Fruit fly (Drosophila melanogaster) whole organism, embryonic: Measurements from ENCODE around the gene Cyt-b5-r.

Experiments
- B-H2 ChIP-seq: fragments of 200-800 bp; sonication (Bioruptor generic); optimal IDR thresholded peaks from 2 replicates; lab custom pipeline; 2018; ENCODE audit warnings: missing biosample characterization, mild to moderate bottlenecking, missing genetic modification characterization
- CG10147 ChIP-seq: fragments of 200-800 bp; sonication (Bioruptor generic); optimal IDR thresholded peaks from 2 replicates; lab custom pipeline; 2019; ENCODE audit warnings: missing biosample characterization, mild to moderate bottlenecking, missing genetic modification characterization, moderate library complexity
- CG10321 ChIP-seq: fragments of 200-800 bp; sonication (Bioruptor generic); IDR thresholded peaks from 2 replicates; pipeline ENCODE4 v1.3.6; 2022; ENCODE audit warnings: missing biosample characterization, missing genetic modification characterization
- CG11695 ChIP-seq: fragments of 200-800 bp; sonication (Bioruptor generic); IDR thresholded peaks from 3 replicates; pipeline ENCODE4 v1.3.6; 2022; ENCODE audit warnings: missing biosample characterization, missing genetic modification characterization
- CG12155 ChIP-seq: fragments of 200-800 bp; sonication (Bioruptor generic); optimal IDR thresholded peaks from 3 replicates; lab custom pipeline; 2016; ENCODE audit warnings: missing biosample characterization, missing genetic modification characterization
- CG13894 ChIP-seq: fragments of 200-800 bp; sonication (Bioruptor generic); optimal IDR thresholded peaks from 3 replicates; lab custom pipeline; 2018; ENCODE audit warnings: missing biosample characterization, mild to moderate bottlenecking, missing genetic modification characterization, moderate library complexity
- CG15601 ChIP-seq: fragments of 200-800 bp; sonication (Bioruptor generic); optimal IDR thresholded peaks from 3 replicates; lab custom pipeline; 2019; ENCODE audit warnings: missing biosample characterization, mild to moderate bottlenecking, missing genetic modification characterization, moderate library complexity
- CG16815 ChIP-seq: fragments of 200-800 bp; sonication (Bioruptor generic); optimal IDR thresholded peaks from 3 replicates; lab custom pipeline; 2017; ENCODE audit warnings: missing biosample characterization, mild to moderate bottlenecking, missing genetic modification characterization
- CG1832 ChIP-seq: fragments of 200-800 bp; sonication (Bioruptor generic); optimal IDR thresholded peaks from 2 replicates; lab custom pipeline; 2017; ENCODE audit warnings: missing biosample characterization, mild to moderate bottlenecking, missing genetic modification characterization, inconsistent platforms
- CG18599 ChIP-seq: fragments of 200-800 bp; sonication (Bioruptor generic); optimal IDR thresholded peaks from 3 replicates; lab custom pipeline; 2017; ENCODE audit warnings: missing biosample characterization, missing genetic modification characterization, mild to moderate bottlenecking, moderate library complexity, missing genetic modification reagents
- CG30403 ChIP-seq: fragments of 200-800 bp; sonication (Bioruptor generic); optimal IDR thresholded peaks from 3 replicates; lab custom pipeline; 2016; ENCODE audit warnings: missing biosample characterization, missing genetic modification characterization
- CG31224 ChIP-seq: fragments of 200-800 bp; sonication (Bioruptor generic); IDR thresholded peaks from 2 replicates; pipeline ENCODE4 v1.3.6; 2022; ENCODE audit warnings: missing biosample characterization, missing genetic modification characterization
- CG32767 ChIP-seq: fragments of 200-800 bp; sonication (Bioruptor generic); IDR thresholded peaks from 2 replicates; pipeline ENCODE4 v1.3.6; 2022; ENCODE audit warnings: missing biosample characterization, missing genetic modification characterization
- CG3726 ChIP-seq: fragments of 200-800 bp; sonication (Bioruptor generic); IDR thresholded peaks from 3 replicates; pipeline ENCODE4, ENCODE4 v1.3.6; 2022; ENCODE audit warnings: missing biosample characterization, missing genetic modification characterization
- CG4328 ChIP-seq: fragments of 200-800 bp; sonication (Bioruptor generic); optimal IDR thresholded peaks from 3 replicates; lab custom pipeline; 2017; ENCODE audit warnings: missing biosample characterization, missing genetic modification reagents, missing genetic modification characterization
- CG6813 ChIP-seq: fragments of 200-800 bp; sonication (Bioruptor generic); optimal IDR thresholded peaks from 2 replicates; lab custom pipeline; 2017; ENCODE audit warnings: missing biosample characterization, missing genetic modification characterization, mild to moderate bottlenecking, moderate library complexity, missing genetic modification reagents
- CG6854 ChIP-seq: fragments of 200-800 bp; sonication (Bioruptor generic); optimal IDR thresholded peaks from 3 replicates; lab custom pipeline; 2017; ENCODE audit warnings: missing biosample characterization, mild to moderate bottlenecking, missing genetic modification characterization
- CG7357 ChIP-seq: fragments of 200-800 bp; sonication (Bioruptor generic); IDR thresholded peaks from 3 replicates; pipeline ENCODE4 v1.3.6; 2022; ENCODE audit warnings: missing biosample characterization, missing genetic modification characterization
- CG8290 ChIP-seq, 3 experiments: fragments of 200-800 bp; sonication (Bioruptor generic); optimal IDR thresholded peaks; 2 replicates each; lab custom pipeline; 2016 to 2019; ENCODE audit warnings: missing biosample characterization in 3 of 3, missing genetic modification characterization in 3 of 3, mild to moderate bottlenecking in 2 of 3, moderate library complexity in 1 of 3
- CG8765 ChIP-seq: fragments of 200-800 bp; sonication (Bioruptor generic); IDR thresholded peaks from 2 replicates; pipeline ENCODE4 v1.3.6; 2022; ENCODE audit warnings: missing biosample characterization, missing genetic modification characterization
- CG8944 ChIP-seq: fragments of 200-800 bp; sonication (Bioruptor generic); optimal IDR thresholded peaks from 3 replicates; lab custom pipeline; 2016; ENCODE audit warnings: missing biosample characterization, missing genetic modification characterization
- Dll ChIP-seq: fragments of 200-800 bp; sonication (Bioruptor generic); IDR thresholded peaks from 4 replicates; pipeline ENCODE4 v1.3.6; 2022; ENCODE audit warnings: missing biosample characterization, missing genetic modification characterization; ENCODE audit not compliant: partially characterized antibody
- Gsc ChIP-seq: fragments of 200-800 bp; sonication (Bioruptor generic); IDR thresholded peaks from 2 replicates; pipeline ENCODE4 v1.3.6; 2022; ENCODE audit warnings: missing biosample characterization, missing genetic modification characterization
- H15 ChIP-seq: fragments of 200-800 bp; sonication (Bioruptor generic); IDR thresholded peaks from 3 replicates; pipeline ENCODE4 v1.3.6; 2022; ENCODE audit warnings: missing biosample characterization, missing genetic modification characterization
- Hmr ChIP-seq: fragments of 200-800 bp; sonication (Bioruptor generic); optimal IDR thresholded peaks from 3 replicates; lab custom pipeline; 2017; ENCODE audit warnings: mild to moderate bottlenecking, missing biosample characterization, missing genetic modification reagents, missing genetic modification characterization
- Hsf ChIP-seq: fragments of 200-800 bp; sonication (Bioruptor generic); optimal IDR thresholded peaks from 3 replicates; lab custom pipeline; 2016; ENCODE audit warnings: missing biosample characterization, missing genetic modification characterization
- Pdp1 ChIP-seq, 2 experiments: fragments of 200-800 bp; sonication (Bioruptor generic); optimal IDR thresholded peaks; 3 replicates each; lab custom pipeline; 2016; ENCODE audit warnings: missing biosample characterization in 2 of 2, missing genetic modification characterization in 2 of 2, mild to moderate bottlenecking in 1 of 2, moderate library complexity in 1 of 2
- Six4 ChIP-seq: fragments of 200-800 bp; sonication (Bioruptor generic); optimal IDR thresholded peaks from 2 replicates; lab custom pipeline; 2016; ENCODE audit warnings: missing biosample characterization, missing genetic modification characterization
- Usf ChIP-seq: fragments of 200-800 bp; sonication (Bioruptor generic); optimal IDR thresholded peaks from 2 replicates; lab custom pipeline; 2017; ENCODE audit warnings: missing genotype, missing biosample characterization, missing genetic modification characterization
- abd-A ChIP-seq: fragments of 200-800 bp; sonication (Bioruptor generic); optimal IDR thresholded peaks from 3 replicates; lab custom pipeline; 2019; ENCODE audit warnings: missing biosample characterization, mild to moderate bottlenecking, missing genetic modification characterization, moderate library complexity
- ap ChIP-seq: fragments of 200-800 bp; sonication (Bioruptor generic); IDR thresholded peaks from 2 replicates; pipeline ENCODE4 v1.3.6; 2022; ENCODE audit warnings: missing biosample characterization, missing genetic modification characterization
- ato ChIP-seq: fragments of 200-800 bp; sonication (Bioruptor generic); IDR thresholded peaks from 2 replicates; pipeline ENCODE4 v1.3.6; 2022; ENCODE audit warnings: missing biosample characterization, missing genetic modification characterization; ENCODE audit not compliant: partially characterized antibody
- bsh ChIP-seq, 2 experiments: fragments of 200-800 bp; sonication (Bioruptor generic); optimal IDR thresholded peaks; 2 replicates each; lab custom pipeline; 2017 to 2018; ENCODE audit warnings: mild to moderate bottlenecking in 2 of 2, missing biosample characterization in 2 of 2, missing genetic modification characterization in 2 of 2, moderate library complexity in 1 of 2
- ftz-f1 ChIP-seq: fragments of 200-800 bp; sonication (Bioruptor generic); optimal IDR thresholded peaks from 2 replicates; lab custom pipeline; 2016; ENCODE audit warnings: missing biosample characterization, missing genetic modification characterization
- grn ChIP-seq: fragments of 200-800 bp; sonication (Bioruptor generic); optimal IDR thresholded peaks from 3 replicates; lab custom pipeline; 2017; ENCODE audit warnings: missing biosample characterization, missing genetic modification characterization
- hbn ChIP-seq: fragments of 200-800 bp; sonication (Bioruptor generic); IDR thresholded peaks from 2 replicates; pipeline ENCODE4 v1.3.6; 2022; ENCODE audit warnings: missing biosample characterization, missing genetic modification characterization; ENCODE audit not compliant: partially characterized antibody
- kni ChIP-seq: fragments of 200-800 bp; sonication (Bioruptor generic); optimal IDR thresholded peaks from 3 replicates; lab custom pipeline; 2017; ENCODE audit warnings: mild to moderate bottlenecking, missing biosample characterization, missing genetic modification reagents, missing genetic modification characterization
- lov ChIP-seq, 2 experiments: fragments of 200-800 bp in 1 of 2; fragments of >200 bp in 1 of 2; sonication (Bioruptor generic) in 1 of 2; IDR thresholded peaks in 1 of 2; optimal IDR thresholded peaks in 1 of 2; 2 replicates in 1 of 2; 3 replicates in 1 of 2; pipeline versions ENCODE4 v1.3.6 to Lab custom; 2017 to 2022; ENCODE audit warnings: missing biosample characterization in 1 of 2, missing genetic modification characterization in 1 of 2
- mld ChIP-seq: fragments of 200-800 bp; sonication (Bioruptor generic); IDR thresholded peaks from 3 replicates; pipeline ENCODE4 v1.3.6; 2022; ENCODE audit warnings: missing biosample characterization, missing genetic modification characterization; ENCODE audit not compliant: partially characterized antibody
- onecut ChIP-seq: fragments of 200-800 bp; sonication (Bioruptor generic); IDR thresholded peaks from 2 replicates; pipeline ENCODE4 v1.3.6; 2022; ENCODE audit warnings: missing biosample characterization, missing genetic modification characterization
- org-1 ChIP-seq: fragments of 200-800 bp; sonication (Bioruptor generic); optimal IDR thresholded peaks from 2 replicates; lab custom pipeline; 2017; ENCODE audit warnings: missing biosample characterization, missing genetic modification characterization
- phol ChIP-seq: fragments of 200-800 bp; sonication (Bioruptor generic); optimal IDR thresholded peaks from 3 replicates; lab custom pipeline; 2018; ENCODE audit warnings: missing biosample characterization, mild to moderate bottlenecking, missing genetic modification characterization, moderate library complexity
- pnt ChIP-seq: fragments of 200-800 bp; sonication (Bioruptor generic); optimal IDR thresholded peaks from 3 replicates; lab custom pipeline; 2016; ENCODE audit warnings: missing biosample characterization, missing genetic modification characterization
- psq ChIP-seq: fragments of 200-800 bp; sonication (Bioruptor generic); optimal IDR thresholded peaks from 2 replicates; lab custom pipeline; 2017; ENCODE audit warnings: missing biosample characterization, missing genetic modification characterization
- row ChIP-seq: fragments of 200-800 bp; sonication (Bioruptor generic); IDR thresholded peaks from 3 replicates; pipeline ENCODE4 v1.3.6; 2022; ENCODE audit warnings: missing biosample characterization, missing genetic modification characterization
- sna ChIP-seq: fragments of 200-800 bp; sonication (Bioruptor generic); IDR thresholded peaks from 2 replicates; pipeline ENCODE4 v1.3.6; 2022; ENCODE audit warnings: missing biosample characterization, missing genetic modification characterization; ENCODE audit not compliant: partially characterized antibody
- stwl ChIP-seq: fragments of 200-800 bp; sonication (Bioruptor generic); optimal IDR thresholded peaks from 3 replicates; lab custom pipeline; 2018; ENCODE audit warnings: missing biosample characterization, mild to moderate bottlenecking, missing genetic modification characterization, moderate library complexity
- tna ChIP-seq: fragments of 200-800 bp; sonication (Bioruptor generic); IDR thresholded peaks from 2 replicates; pipeline ENCODE4 v1.3.6; 2022; ENCODE audit warnings: missing biosample characterization, missing genetic modification characterization; ENCODE audit not compliant: partially characterized antibody
- vnd ChIP-seq: fragments of 200-800 bp; sonication (Bioruptor generic); IDR thresholded peaks from 3 replicates; pipeline ENCODE4 v1.3.6; 2022; ENCODE audit warnings: missing biosample characterization, missing genetic modification characterization; ENCODE audit not compliant: partially characterized antibody
- zfh1 ChIP-seq: fragments of 200-800 bp; sonication (Bioruptor generic); IDR thresholded peaks from 3 replicates; pipeline ENCODE4 v1.3.6; 2022; ENCODE audit warnings: missing biosample characterization, missing genetic modification characterization

The Cyt-b5-r gene

DNA sequence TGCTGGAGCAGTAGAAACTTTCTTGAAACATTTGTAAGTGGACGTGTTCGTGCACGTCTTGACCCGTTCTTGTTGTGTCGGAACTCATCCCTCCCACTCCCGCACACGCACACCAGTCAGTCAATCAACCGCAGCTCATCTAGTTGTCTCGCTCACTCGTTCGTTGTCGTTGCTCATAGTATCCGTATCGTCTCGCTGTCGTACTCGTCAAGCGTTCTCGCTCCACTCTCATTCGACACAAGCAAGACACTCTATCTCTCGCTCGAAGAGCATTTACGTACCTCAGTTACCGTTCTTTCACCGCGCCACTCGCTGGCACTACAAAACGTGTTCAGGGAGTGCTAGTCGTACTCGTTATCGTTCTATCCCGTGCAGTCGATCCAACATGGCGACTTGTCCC lies 3.0 kb downstream of the Cyt-b5-r start (continued):
- no peak for TF ChIP-seq ftz-f1
- no peak for TF ChIP-seq abd-A (tag; lab: Kevin White, UChicago)
- TF ChIP-seq pnt (GFP tag; lab: Kevin White, UChicago) = no peak
- no peak for TF ChIP-seq row
- TF ChIP-seq CG6854 (GFP tag; lab: Kevin White, UChicago) = no peak
- no peak for TF ChIP-seq bsh (GFP tag; optimal IDR thresholded peaks at IDR 0.05; lab: Kevin White, UChicago)
- TF ChIP-seq sna (GFP tag; lab: Robert Waterston, UW) = no peak
- TF ChIP-seq vnd (GFP tag; lab: Robert Waterston, UW) = no peak
- no peak for TF ChIP-seq CG18599
- no peak for TF ChIP-seq psq (GFP tag; lab: Kevin White, UChicago)
- TF ChIP-seq org-1 = no peak
- TF ChIP-seq CG11695 (GFP tag; lab: Robert Waterston, UW) = 0 out of 3 replicates have a peak, but pooled peaks have one; percentile 15
- no peak for TF ChIP-seq CG8944
- TF ChIP-seq mld = no peak
- TF ChIP-seq kni (GFP tag; lab: Kevin White, UChicago) = no peak
- TF ChIP-seq CG10147 (GFP tag; lab: Kevin White, UChicago) = no peak
- TF ChIP-seq zfh1 (GFP tag; lab: Robert Waterston, UW) = no peak
- no peak for TF ChIP-seq tna (GFP tag; lab: Robert Waterston, UW)
- TF ChIP-seq Gsc (GFP tag; lab: Robert Waterston, UW) = no peak
- TF ChIP-seq CG12155 (GFP tag; lab: Kevin White, UChicago) = peak; percentile 90
- TF ChIP-seq CG32767 = no peak
- TF ChIP-seq CG8765 (GFP tag; lab: Robert Waterston, UW) = no peak
- no peak for TF ChIP-seq CG3726
- TF ChIP-seq Pdp1 (GFP tag; optimal IDR thresholded peaks at IDR 0.05; lab: Kevin White, UChicago) = no peak
- TF ChIP-seq CG30403 (GFP tag; lab: Kevin White, UChicago) = no peak
- no peak for TF ChIP-seq H15 (GFP tag; lab: Robert Waterston, UW)
- no peak for TF ChIP-seq CG6813 (GFP tag; lab: Kevin White, UChicago)
- TF ChIP-seq Dll (GFP tag; lab: Robert Waterston, UW) = no peak
- TF ChIP-seq CG10321 (GFP tag; lab: Robert Waterston, UW) = peak; percentile 77
- TF ChIP-seq grn (GFP tag; lab: Kevin White, UChicago) = no peak
- no peak for TF ChIP-seq lov (optimal IDR thresholded peaks at IDR 0.05; lab: Kevin White, UChicago)
- no peak for TF ChIP-seq lov (GFP tag; IDR thresholded peaks at IDR 0.05; lab: Robert Waterston, UW)
- TF ChIP-seq hbn (GFP tag; lab: Robert Waterston, UW) = no peak
- no peak for TF ChIP-seq CG31224
- no peak for TF ChIP-seq ato (GFP tag; lab: Robert Waterston, UW)
- TF ChIP-seq Usf (GFP tag; lab: Kevin White, UChicago) = no peak
- TF ChIP-seq Hsf (GFP tag; lab: Kevin White, UChicago) = no peak
- TF ChIP-seq CG4328 (GFP tag; lab: Kevin White, UChicago) = no peak
- TF ChIP-seq stwl (tag; lab: Kevin White, UChicago) = peak; percentile 85
- no peak for TF ChIP-seq CG7357
- TF ChIP-seq Hmr = no peak
- peak; percentile 30 for TF ChIP-seq CG1832 (GFP tag; lab: Kevin White, UChicago)
- TF ChIP-seq ap = no peak
- no peak for TF ChIP-seq onecut (GFP tag; lab: Robert Waterston, UW)
- no peak for TF ChIP-seq CG15601 (tag; lab: Kevin White, UChicago)
- peak; percentile 49 for TF ChIP-seq phol (tag; lab: Kevin White, UChicago)
- TF ChIP-seq Six4 = no peak
- TF ChIP-seq B-H2 (GFP tag; lab: Kevin White, UChicago) = no peak
- TF ChIP-seq CG13894 = no peak
- no peak for TF ChIP-seq CG16815 (GFP tag; lab: Kevin White, UChicago)
- peak; percentile 85 for TF ChIP-seq CG8290 (GFP tag; optimal IDR thresholded peaks at IDR 0.05; lab: Kevin White, UChicago)
- TF ChIP-seq CG8290 (tag; optimal IDR thresholded peaks at IDR 0.05; lab: Kevin White, UChicago) = peak in 1 of 2 experiments; percentile 38
